Worm (Caenorhabditis elegans): ENCODE measurements around the gene B0348.2.

- TF ChIP-seq med-1 (GFP tag; optimal IDR thresholded peaks at IDR 0.05; ENCODE audit: insufficient read depth), result no peak
- TF ChIP-seq ztf-23 (GFP tag; IDR thresholded peaks at IDR 0.05), result no peak
Observed at ce11 chrV:6271-6670, 38.8 kb upstream of the B0348.2 start.
